Worm (Caenorhabditis elegans) whole organism, L2 larva: ENCODE measurements around the gene lgg-3.

Source experiments
- F13H6.1 ChIP-seq: sonication (generic microtip); optimal IDR thresholded peaks from 2 replicates; lab custom pipeline; 2016; ENCODE audit warnings: missing genetic modification characterization, missing compliant biosample characterization
- R02D3.7 ChIP-seq: fragments of 150-350 bp; optimal IDR thresholded peaks from 2 replicates; lab custom pipeline; 2014; ENCODE audit warnings: missing biosample characterization, missing genetic modification characterization
- ZK546.5 ChIP-seq: sonication (generic microtip); optimal IDR thresholded peaks from 2 replicates; lab custom pipeline; 2017; ENCODE audit warnings: missing biosample characterization, missing genetic modification characterization
- alr-1 ChIP-seq: fragments of 150-350 bp; optimal IDR thresholded peaks from 2 replicates; lab custom pipeline; 2014; ENCODE audit warnings: missing biosample characterization, missing genetic modification characterization
- ama-1 ChIP-seq: fragments of 150-350 bp; optimal IDR thresholded peaks from 2 replicates; lab custom pipeline; 2018; ENCODE audit warnings: inconsistent platforms
- blmp-1 ChIP-seq: sonication (generic microtip); optimal IDR thresholded peaks from 2 replicates; lab custom pipeline; 2017; ENCODE audit warnings: missing genetic modification characterization, mild to moderate bottlenecking, missing compliant biosample characterization, antibody characterized with exemption, moderate library complexity; ENCODE audit not compliant: insufficient read depth
- ceh-16 ChIP-seq: fragments of 150-350 bp; optimal IDR thresholded peaks from 2 replicates; lab custom pipeline; 2014; ENCODE audit warnings: missing biosample characterization, missing genetic modification characterization
- ceh-82 ChIP-seq: fragments of 150-350 bp; optimal IDR thresholded peaks from 2 replicates; lab custom pipeline; 2014; ENCODE audit warnings: missing biosample characterization, missing genetic modification characterization
- crh-2 ChIP-seq: sonication (generic microtip); optimal IDR thresholded peaks from 2 replicates; lab custom pipeline; 2017; ENCODE audit warnings: missing biosample characterization, missing genetic modification characterization
- dmd-4 ChIP-seq: sonication (generic microtip); optimal IDR thresholded peaks from 2 replicates; lab custom pipeline; 2017; ENCODE audit warnings: missing biosample characterization, missing genetic modification characterization
- egl-27 ChIP-seq: sonication (generic microtip); optimal IDR thresholded peaks from 3 replicates; lab custom pipeline; 2017; ENCODE audit warnings: missing biosample characterization, missing genetic modification reagents, missing genetic modification characterization
- elt-3 ChIP-seq: sonication (generic microtip); optimal IDR thresholded peaks from 2 replicates; lab custom pipeline; 2017; ENCODE audit warnings: missing biosample characterization, missing genetic modification characterization
- fos-1 ChIP-seq: fragments of 150-350 bp; optimal IDR thresholded peaks from 2 replicates; lab custom pipeline; 2014; ENCODE audit warnings: missing biosample characterization, missing genetic modification characterization
- gmeb-1 ChIP-seq: fragments of 150-350 bp; optimal IDR thresholded peaks from 2 replicates; lab custom pipeline; 2014; ENCODE audit warnings: missing biosample characterization, missing genetic modification characterization
- lin-13 ChIP-seq: fragments of 150-350 bp; optimal IDR thresholded peaks from 2 replicates; lab custom pipeline; 2014; ENCODE audit warnings: missing biosample characterization, missing genetic modification reagents, missing genetic modification characterization
- lin-39 ChIP-seq: fragments of 150-350 bp; optimal IDR thresholded peaks from 2 replicates; lab custom pipeline; 2014; ENCODE audit warnings: missing biosample characterization, missing genetic modification reagents, missing genetic modification characterization
- mab-5 ChIP-seq: fragments of 150-350 bp; optimal IDR thresholded peaks from 2 replicates; lab custom pipeline; 2014; ENCODE audit warnings: missing biosample characterization, missing genetic modification characterization
- mbf-1 ChIP-seq: sonication (generic microtip); optimal IDR thresholded peaks from 2 replicates; lab custom pipeline; 2017; ENCODE audit warnings: missing biosample characterization, missing genetic modification characterization
- mdl-1 ChIP-seq, 2 experiments: fragments of 150-350 bp in 1 of 2; sonication (generic microtip) in 1 of 2; optimal IDR thresholded peaks; 2 replicates each; lab custom pipeline; 2017; ENCODE audit warnings: missing biosample characterization in 2 of 2, missing genetic modification characterization in 2 of 2
- nhr-10 ChIP-seq: sonication (generic microtip); optimal IDR thresholded peaks from 2 replicates; lab custom pipeline; 2017; ENCODE audit warnings: missing biosample characterization, missing genetic modification characterization
- nhr-11 ChIP-seq: fragments of 150-350 bp; optimal IDR thresholded peaks from 2 replicates; lab custom pipeline; 2014; ENCODE audit warnings: missing biosample characterization, missing genetic modification characterization
- nhr-12 ChIP-seq: fragments of 150-350 bp; optimal IDR thresholded peaks from 2 replicates; lab custom pipeline; 2014; ENCODE audit warnings: missing biosample characterization, missing genetic modification characterization
- nhr-129 ChIP-seq: fragments of 150-350 bp; optimal IDR thresholded peaks from 2 replicates; lab custom pipeline; 2014; ENCODE audit warnings: missing biosample characterization, missing genetic modification characterization
- nhr-23 ChIP-seq: fragments of 150-350 bp; optimal IDR thresholded peaks from 2 replicates; lab custom pipeline; 2014; ENCODE audit warnings: missing biosample characterization, missing genetic modification reagents, missing genetic modification characterization
- nhr-237 ChIP-seq: fragments of 150-350 bp; optimal IDR thresholded peaks from 2 replicates; lab custom pipeline; 2014; ENCODE audit warnings: missing biosample characterization, missing genetic modification characterization
- nhr-25 ChIP-seq: fragments of 150-350 bp; sonication (generic microtip); optimal IDR thresholded peaks from 3 replicates; lab custom pipeline; 2014; ENCODE audit warnings: missing biosample characterization, missing genetic modification characterization
- nhr-6 ChIP-seq: fragments of 150-350 bp; optimal IDR thresholded peaks from 2 replicates; lab custom pipeline; 2014; ENCODE audit warnings: missing biosample characterization, missing genetic modification characterization
- nhr-77 ChIP-seq: fragments of 150-350 bp; optimal IDR thresholded peaks from 2 replicates; lab custom pipeline; 2014; ENCODE audit warnings: missing biosample characterization, missing genetic modification characterization
- peb-1 ChIP-seq: fragments of 150-350 bp; optimal IDR thresholded peaks from 2 replicates; lab custom pipeline; 2014; ENCODE audit warnings: missing biosample characterization, missing genetic modification characterization
- sem-4 ChIP-seq: fragments of 150-350 bp; optimal IDR thresholded peaks from 2 replicates; lab custom pipeline; 2014; ENCODE audit warnings: missing biosample characterization, missing genetic modification reagents, missing genetic modification characterization
- skn-1 ChIP-seq: sonication (generic microtip); optimal IDR thresholded peaks from 2 replicates; lab custom pipeline; 2017; ENCODE audit warnings: missing biosample characterization, missing genetic modification characterization
- sma-9 ChIP-seq, 2 experiments: fragments of 150-350 bp in 1 of 2; sonication (generic microtip) in 1 of 2; optimal IDR thresholded peaks; 2 replicates each; lab custom pipeline; 2014 to 2016; ENCODE audit warnings: missing genetic modification characterization in 2 of 2, mild to moderate bottlenecking in 1 of 2, missing biosample characterization in 1 of 2, missing compliant biosample characterization in 1 of 2, missing genetic modification reagents in 1 of 2, moderate library complexity in 1 of 2
- snpc-4 ChIP-seq: fragments of 150-350 bp; optimal IDR thresholded peaks from 2 replicates; lab custom pipeline; 2014; ENCODE audit warnings: missing biosample characterization, missing genetic modification characterization
- unc-39 ChIP-seq: fragments of 150-350 bp; optimal IDR thresholded peaks from 2 replicates; lab custom pipeline; 2014; ENCODE audit warnings: missing biosample characterization, missing genetic modification characterization
- unc-55 ChIP-seq: fragments of 150-350 bp; sonication (generic microtip); optimal IDR thresholded peaks from 3 replicates; lab custom pipeline; 2014; ENCODE audit warnings: missing biosample characterization, missing genetic modification reagents, missing genetic modification characterization
- unc-62 ChIP-seq: fragments of 150-350 bp; optimal IDR thresholded peaks from 2 replicates; lab custom pipeline; 2014; ENCODE audit warnings: missing biosample characterization, missing genetic modification reagents, missing genetic modification characterization
- ztf-1 ChIP-seq: fragments of 200-800 bp; sonication (Bioruptor generic); conservative IDR thresholded peaks from 2 replicates; pipeline ENCODE4 v1.3.6; 2022; ENCODE audit warnings: missing genetic modification characterization, missing compliant biosample characterization
- ztf-11 ChIP-seq: sonication (generic microtip); optimal IDR thresholded peaks from 2 replicates; lab custom pipeline; 2017; ENCODE audit warnings: missing biosample characterization, missing genetic modification characterization
- ztf-4 ChIP-seq: fragments of 150-350 bp; optimal IDR thresholded peaks from 2 replicates; lab custom pipeline; 2014; ENCODE audit warnings: missing biosample characterization, missing genetic modification characterization

lgg-3 gene

DNA sequence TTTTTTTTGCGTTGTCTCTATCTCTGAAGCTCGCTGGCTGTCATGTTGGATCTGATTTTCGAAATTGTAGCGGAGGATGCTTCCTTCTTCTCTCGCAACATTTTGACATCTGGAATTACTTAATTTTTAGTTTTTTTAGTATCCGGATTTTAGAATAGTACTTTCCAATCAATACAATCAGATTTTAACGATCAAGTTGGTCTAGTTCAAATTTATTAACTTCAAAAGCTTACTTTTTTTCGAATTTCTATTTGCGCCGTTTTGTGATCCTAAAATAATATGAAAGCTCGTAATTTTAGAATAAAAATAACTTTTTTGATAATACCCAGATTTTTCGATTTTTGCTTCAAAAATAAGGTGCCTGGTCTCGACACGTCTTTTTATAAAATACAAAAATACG, 12.2 kb upstream of the lgg-3 start, which contains the start of gene B0336.12:
TSS of gene B0336.12 (minus strand) at position 101 of the 400 bp plus-strand sequence.
- no peak for TF ChIP-seq nhr-10
- TF ChIP-seq gmeb-1 (tag; lab: Kevin White, UChicago), result no peak
- TF ChIP-seq snpc-4 (tag; lab: Kevin White, UChicago), result no peak
- no peak for TF ChIP-seq crh-2 (tag; lab: Kevin White, UChicago)
- no peak for TF ChIP-seq ztf-4 (tag; lab: Kevin White, UChicago)
- TF ChIP-seq nhr-237 (tag; lab: Kevin White, UChicago), result no peak
- TF ChIP-seq lin-13, result no peak
- no peak for TF ChIP-seq sma-9 (GFP tag; optimal IDR thresholded peaks at IDR 0.05; lab: Kevin White, UChicago)
- TF ChIP-seq sma-9 (tag; optimal IDR thresholded peaks at IDR 0.05; lab: Kevin White, UChicago), result no peak

DNA sequence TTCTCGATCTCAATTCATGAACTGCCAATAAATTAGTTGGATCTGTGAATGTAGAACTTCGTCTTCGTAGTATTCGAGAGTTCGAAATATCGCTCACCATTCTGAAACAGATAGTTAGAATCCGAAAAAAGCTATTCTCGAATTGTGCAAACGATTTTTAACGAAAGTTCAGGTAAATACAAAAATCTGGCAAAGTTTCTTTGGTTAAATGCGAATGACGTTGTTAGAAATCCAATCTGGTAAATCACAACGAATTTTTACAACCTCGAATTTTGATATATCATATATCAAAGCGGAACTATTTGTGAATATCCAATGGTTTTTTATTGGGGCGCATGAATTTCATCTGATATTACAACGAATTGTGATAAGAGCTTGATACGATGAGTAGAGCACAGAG, 11.4 kb upstream of the lgg-3 start, which contains the start of gene hpo-28:
TSS of gene hpo-28 (minus strand) at position 101 of the 400 bp plus-strand sequence.
- no peak for TF ChIP-seq gmeb-1 (tag; lab: Kevin White, UChicago)
- no peak for TF ChIP-seq unc-62 (GFP tag; lab: Kevin White, UChicago)
- no peak for TF ChIP-seq fos-1
- no peak for TF ChIP-seq mdl-1 (tag; optimal IDR thresholded peaks at IDR 0.05; lab: Kevin White, UChicago)
- TF ChIP-seq lin-13, result no peak
- no peak for TF ChIP-seq elt-3 (tag; lab: Kevin White, UChicago)
- no peak for TF ChIP-seq nhr-23
- no peak for TF ChIP-seq skn-1 (tag; lab: Kevin White, UChicago)
- TF ChIP-seq ztf-11 (tag; lab: Kevin White, UChicago), result no peak
- TF ChIP-seq R02D3.7 (tag; lab: Kevin White, UChicago), result no peak
- no peak for TF ChIP-seq nhr-10
- TF ChIP-seq egl-27 (tag; lab: Kevin White, UChicago), result no peak
- TF ChIP-seq peb-1 (tag; lab: Kevin White, UChicago), result no peak
- TF ChIP-seq nhr-237 (tag; lab: Kevin White, UChicago), result no peak
- no peak for TF ChIP-seq snpc-4 (tag; lab: Kevin White, UChicago)
- TF ChIP-seq ceh-16 (tag; lab: Kevin White, UChicago), result no peak
- no peak for TF ChIP-seq nhr-129
- no peak for TF ChIP-seq unc-39 (tag; lab: Kevin White, UChicago)
- no peak for TF ChIP-seq sem-4
- no peak for TF ChIP-seq alr-1 (tag; lab: Kevin White, UChicago)
- TF ChIP-seq, all 48 proteins: peak for 0

ce11 chrIII:5708024-5708423, 10.2 kb upstream of the lgg-3 start:
- TF ChIP-seq ama-1 (lab: Kevin White, UChicago) (no peak), nhr-25 (tag; lab: Kevin White, UChicago) (no peak), unc-39 (tag; lab: Kevin White, UChicago) (no peak), nhr-129 (peak; percentile 50), fos-1 (no peak)
- TF ChIP-seq, all 48 proteins: peak for 1

DNA sequence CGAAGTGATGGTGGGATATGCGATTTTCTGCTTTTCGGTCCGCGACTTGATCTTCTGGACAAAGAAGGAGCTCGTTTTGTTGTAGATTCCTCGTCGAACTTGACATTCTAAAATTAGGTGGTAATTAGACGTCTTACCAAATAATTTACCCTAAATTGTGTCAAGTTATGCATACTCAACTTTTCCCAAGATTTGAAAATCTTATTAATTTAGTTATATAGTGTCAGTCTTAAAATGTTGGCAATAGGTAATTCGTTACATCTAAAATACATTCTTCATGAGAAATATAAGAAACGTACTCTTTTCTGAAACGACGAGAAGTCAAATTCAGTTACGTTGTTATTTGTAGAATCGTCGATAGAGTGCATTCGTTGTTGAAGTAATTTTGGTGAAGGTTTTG, 9.7 kb upstream of the lgg-3 start:
- TF ChIP-seq dmd-4 (tag; lab: Kevin White, UChicago) (no peak), mbf-1 (tag; lab: Kevin White, UChicago) (no peak), sma-9 (GFP tag; optimal IDR thresholded peaks at IDR 0.05; lab: Kevin White, UChicago) (no peak), sma-9 (tag; optimal IDR thresholded peaks at IDR 0.05; lab: Kevin White, UChicago) (no peak), ceh-82 (tag; lab: Kevin White, UChicago) (no peak), alr-1 (tag; lab: Kevin White, UChicago) (no peak), unc-39 (tag; lab: Kevin White, UChicago) (no peak), lin-39 (no peak), ZK546.5 (no peak), unc-55 (GFP tag; lab: Kevin White, UChicago) (no peak), egl-27 (tag; lab: Kevin White, UChicago) (no peak), mab-5 (no peak), lin-13 (no peak), ztf-1 (no peak), nhr-25 (tag; lab: Kevin White, UChicago) (no peak), F13H6.1 (tag; lab: Kevin White, UChicago) (no peak), mdl-1 (tag; optimal IDR thresholded peaks at IDR 0.05; lab: Kevin White, UChicago) (no peak)

- TF ChIP-seq nhr-129 (peak; percentile 98), nhr-23 (no peak), nhr-11 (tag; lab: Kevin White, UChicago) (no peak), F13H6.1 (tag; lab: Kevin White, UChicago) (peak; percentile 78), R02D3.7 (tag; lab: Kevin White, UChicago) (peak; percentile 96), sem-4 (peak; percentile 84), mbf-1 (tag; lab: Kevin White, UChicago) (no peak), nhr-12 (tag; lab: Kevin White, UChicago) (no peak), nhr-10 (peak; percentile 12), ztf-11 (tag; lab: Kevin White, UChicago) (no peak), ZK546.5 (peak; percentile 59), crh-2 (tag; lab: Kevin White, UChicago) (peak; percentile 97), nhr-25 (tag; lab: Kevin White, UChicago) (peak; percentile 95), mab-5 (peak; percentile 85), peb-1 (tag; lab: Kevin White, UChicago) (no peak), egl-27 (tag; lab: Kevin White, UChicago) (peak; percentile 76), unc-39 (tag; lab: Kevin White, UChicago) (no peak), ama-1 (lab: Kevin White, UChicago) (peak; percentile 83), alr-1 (tag; lab: Kevin White, UChicago) (no peak), nhr-6 (tag; lab: Kevin White, UChicago) (peak; percentile 92), ztf-4 (tag; lab: Kevin White, UChicago) (peak; percentile 88), sma-9 (GFP tag; optimal IDR thresholded peaks at IDR 0.05; lab: Kevin White, UChicago) (peak; percentile 90), sma-9 (tag; optimal IDR thresholded peaks at IDR 0.05; lab: Kevin White, UChicago) (no peak), ceh-16 (tag; lab: Kevin White, UChicago) (peak; percentile 55), nhr-77 (tag; lab: Kevin White, UChicago) (peak; percentile 25), blmp-1 (peak; percentile 80), ceh-82 (tag; lab: Kevin White, UChicago) (peak; percentile 73), unc-62 (GFP tag; lab: Kevin White, UChicago) (no peak)
These were observed 8.3 kb upstream of the lgg-3 start, which contains the start of gene rpl-23 for ce11 chrIII:5706077-5706627. rpl-23 (minus strand) TSS chrIII:5706127.
